Worm (Caenorhabditis elegans) whole organism, L3 larva: ENCODE results near the gene F44E2.4.

Experiments used
- R02D3.7 ChIP-seq: fragments of 150-350 bp; optimal IDR thresholded peaks from 2 replicates; lab custom pipeline; 2014; ENCODE audit warnings: missing biosample characterization, missing genetic modification characterization
- ceh-9 ChIP-seq: sonication (generic microtip); optimal IDR thresholded peaks from 2 replicates; lab custom pipeline; 2018; ENCODE audit warnings: missing biosample characterization, missing genetic modification characterization
- lin-15B ChIP-seq: fragments of 150-350 bp; optimal IDR thresholded peaks from 2 replicates; lab custom pipeline; 2014; ENCODE audit warnings: missing biosample characterization, missing genetic modification characterization
- pha-4 ChIP-seq: fragments of 150-350 bp; optimal IDR thresholded peaks from 2 replicates; lab custom pipeline; 2014; ENCODE audit warnings: missing biosample characterization, missing genetic modification reagents, missing genetic modification characterization
- pqm-1 ChIP-seq: fragments of 150-350 bp; optimal IDR thresholded peaks from 2 replicates; lab custom pipeline; 2017; ENCODE audit warnings: missing biosample characterization, missing genetic modification characterization, inconsistent platforms
- skn-1 ChIP-seq: fragments of 150-350 bp; optimal IDR thresholded peaks from 2 replicates; lab custom pipeline; 2014; ENCODE audit warnings: missing biosample characterization, missing genetic modification characterization

DNA sequence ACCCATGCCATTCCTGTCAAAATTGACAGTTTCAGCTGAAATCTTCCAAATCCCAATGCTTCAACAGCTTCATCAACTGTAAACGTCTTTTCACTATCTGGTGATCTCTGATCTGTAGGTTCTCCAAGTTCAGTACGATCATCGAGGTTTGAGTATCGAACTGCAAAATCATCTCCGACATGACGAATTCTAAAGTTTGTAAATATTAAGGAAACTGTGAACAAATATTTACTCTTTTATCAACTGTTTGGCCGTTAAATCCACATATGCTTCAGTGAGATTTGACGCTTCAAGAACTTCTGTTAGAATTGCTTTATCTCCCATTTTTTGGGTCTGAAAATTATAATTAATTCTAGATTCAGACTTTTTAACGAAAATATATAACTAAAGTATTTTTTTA is 46.9 kb upstream of the F44E2.4 start, which contains the start of gene svop-1:
- TF ChIP-seq pha-4 (tag; lab: Kevin White, UChicago) (peak; percentile 51), skn-1 (tag; lab: Kevin White, UChicago) (no peak), ceh-9 (tag; lab: Kevin White, UChicago) (no peak), pqm-1 (tag; lab: Kevin White, UChicago) (no peak), R02D3.7 (tag; lab: Kevin White, UChicago) (no peak), lin-15B (tag; lab: Kevin White, UChicago) (no peak)
